Worm (Caenorhabditis elegans) whole organism, L1 larva: ENCODE measurements around the gene ZK1127.12.
"Not testable (repeated sequence)": the region's sequence is repeated elsewhere in the genome, so short reads cannot be mapped to it uniquely, and the experiment has no call there.

Experiments
- C16A3.4 ChIP-seq: fragments of 150-350 bp; optimal IDR thresholded peaks from 2 replicates; lab custom pipeline; 2014; ENCODE audit warnings: missing biosample characterization, missing genetic modification characterization
- C34B4.2 ChIP-seq: sonication (generic microtip); optimal IDR thresholded peaks from 2 replicates; lab custom pipeline; 2017; ENCODE audit warnings: mild to moderate bottlenecking, missing genetic modification characterization, missing compliant biosample characterization
- F16B12.6 ChIP-seq: fragments of 150-350 bp; optimal IDR thresholded peaks from 2 replicates; lab custom pipeline; 2014; ENCODE audit warnings: missing biosample characterization, missing genetic modification characterization
- Y116A8C.19 ChIP-seq: sonication (generic microtip); optimal IDR thresholded peaks from 2 replicates; lab custom pipeline; 2016; ENCODE audit warnings: missing compliant biosample characterization, missing genetic modification characterization, borderline replicate concordance
- aly-2 ChIP-seq: fragments of 150-350 bp; optimal IDR thresholded peaks from 2 replicates; lab custom pipeline; 2014; ENCODE audit warnings: missing biosample characterization, missing genetic modification characterization
- ama-1 ChIP-seq: fragments of 150-350 bp; optimal IDR thresholded peaks from 2 replicates; lab custom pipeline; 2014
- blmp-1 ChIP-seq: fragments of 150-350 bp; optimal IDR thresholded peaks from 2 replicates; lab custom pipeline; 2014; ENCODE audit warnings: missing biosample characterization, missing genetic modification characterization
- ceh-8 ChIP-seq: fragments of 200-800 bp; sonication (Bioruptor generic); optimal IDR thresholded peaks from 2 replicates; lab custom pipeline; 2018; ENCODE audit warnings: mild to moderate bottlenecking, missing genetic modification characterization, moderate library complexity, missing compliant biosample characterization
- dpl-1 ChIP-seq, 3 experiments: fragments of 150-350 bp in 2 of 3; sonication (generic microtip) in 1 of 3; optimal IDR thresholded peaks; 2 replicates each; lab custom pipeline; 2014 to 2017; ENCODE audit warnings: missing biosample characterization in 3 of 3, missing genetic modification characterization in 3 of 3, missing genetic modification reagents in 3 of 3
- dsc-1 ChIP-seq: sonication (generic microtip); optimal IDR thresholded peaks from 2 replicates; lab custom pipeline; 2016; ENCODE audit warnings: mild to moderate bottlenecking, missing genetic modification characterization, missing compliant biosample characterization
- efl-1 ChIP-seq, 4 experiments: fragments of 150-350 bp; optimal IDR thresholded peaks in 3 of 4; peaks in 1 of 4; 1 replicate in 1 of 4; 2 replicates in 3 of 4; lab custom pipeline; 2014; ENCODE audit warnings: missing biosample characterization in 2 of 4, missing genetic modification characterization in 2 of 4, missing genetic modification reagents in 2 of 4
- egl-13 ChIP-seq: sonication (generic microtip); optimal IDR thresholded peaks from 2 replicates; lab custom pipeline; 2016; ENCODE audit warnings: missing genotype, missing genetic modification reagents, missing genetic modification characterization, missing compliant biosample characterization
- egl-27 ChIP-seq, 2 experiments: fragments of 150-350 bp in 1 of 2; sonication (generic microtip); optimal IDR thresholded peaks; 3 replicates each; lab custom pipeline; 2017 to 2018; ENCODE audit warnings: missing biosample characterization in 2 of 2, missing genetic modification characterization in 2 of 2, missing genetic modification reagents in 2 of 2
- elt-3 ChIP-seq, 6 experiments: fragments of 150-350 bp in 1 of 6; sonication (generic microtip); optimal IDR thresholded peaks; 2 replicates each; lab custom pipeline; 2017 to 2018; ENCODE audit warnings: missing biosample characterization in 6 of 6, missing genetic modification characterization in 6 of 6, inconsistent platforms in 1 of 6
- ets-5 ChIP-seq: fragments of 200-800 bp; sonication (Bioruptor generic); IDR thresholded peaks from 2 replicates; pipeline ENCODE4 v1.3.6; 2022; ENCODE audit warnings: missing genetic modification characterization, missing compliant biosample characterization
- fkh-10 ChIP-seq: sonication (generic microtip); optimal IDR thresholded peaks from 2 replicates; lab custom pipeline; 2017; ENCODE audit warnings: missing biosample characterization, missing genetic modification reagents, missing genetic modification characterization
- fkh-4 ChIP-seq: sonication (generic microtip); optimal IDR thresholded peaks from 2 replicates; lab custom pipeline; 2016; ENCODE audit warnings: missing compliant biosample characterization, missing genetic modification characterization, borderline replicate concordance
- fos-1 ChIP-seq: fragments of 150-350 bp; optimal IDR thresholded peaks from 2 replicates; lab custom pipeline; 2014; ENCODE audit warnings: missing biosample characterization, missing genetic modification characterization
- grh-1 ChIP-seq: fragments of 200-800 bp; sonication (Bioruptor generic); IDR thresholded peaks from 2 replicates; pipeline ENCODE4 v1.3.6; 2022; ENCODE audit warnings: missing genetic modification reagents, missing genetic modification characterization, missing compliant biosample characterization
- hlh-17 ChIP-seq: fragments of 200-800 bp; sonication (Bioruptor generic); optimal IDR thresholded peaks from 2 replicates; lab custom pipeline; 2018; ENCODE audit warnings: missing genetic modification characterization, mild to moderate bottlenecking, missing compliant biosample characterization, moderate library complexity, borderline replicate concordance
- hlh-4 ChIP-seq: sonication (generic microtip); optimal IDR thresholded peaks from 2 replicates; lab custom pipeline; 2016; ENCODE audit warnings: mild to moderate bottlenecking, missing genetic modification characterization, missing compliant biosample characterization
- jun-1 ChIP-seq: fragments of 150-350 bp; optimal IDR thresholded peaks from 2 replicates; lab custom pipeline; 2014; ENCODE audit warnings: missing biosample characterization, missing genetic modification reagents, missing genetic modification characterization
- lin-15B ChIP-seq: fragments of 150-350 bp; sonication (generic microtip); optimal IDR thresholded peaks from 3 replicates; lab custom pipeline; 2014; ENCODE audit warnings: missing biosample characterization, missing genetic modification characterization
- lin-35 ChIP-seq, 2 experiments: fragments of 150-350 bp; optimal IDR thresholded peaks; 2 replicates each; lab custom pipeline; 2014; ENCODE audit warnings: missing biosample characterization in 2 of 2, missing genetic modification characterization in 2 of 2, missing genetic modification reagents in 2 of 2
- lin-39 ChIP-seq: fragments of 150-350 bp; optimal IDR thresholded peaks from 2 replicates; lab custom pipeline; 2014; ENCODE audit warnings: missing biosample characterization, missing genetic modification reagents, missing genetic modification characterization
- lsy-2 ChIP-seq, 2 experiments: fragments of 150-350 bp; optimal IDR thresholded peaks; 2 replicates each; lab custom pipeline; 2014; ENCODE audit warnings: missing biosample characterization in 2 of 2, missing genetic modification characterization in 2 of 2
- mdl-1 ChIP-seq, 2 experiments: fragments of 150-350 bp; optimal IDR thresholded peaks; 2 replicates each; lab custom pipeline; 2014 to 2017; ENCODE audit warnings: missing biosample characterization in 2 of 2, missing genetic modification characterization in 2 of 2, inconsistent platforms in 1 of 2
- mef-2 ChIP-seq: fragments of 150-350 bp; optimal IDR thresholded peaks from 2 replicates; lab custom pipeline; 2014; ENCODE audit warnings: missing biosample characterization, missing genetic modification characterization
- mep-1 ChIP-seq: fragments of 150-350 bp; optimal IDR thresholded peaks from 2 replicates; lab custom pipeline; 2014; ENCODE audit warnings: missing biosample characterization, missing genetic modification characterization
- nhr-19 ChIP-seq: fragments of 200-800 bp; sonication (Bioruptor generic); conservative IDR thresholded peaks from 2 replicates; pipeline ENCODE4 v1.3.6; 2022; ENCODE audit warnings: missing genetic modification characterization, missing compliant biosample characterization
- nhr-20 ChIP-seq: sonication (generic microtip); optimal IDR thresholded peaks from 2 replicates; lab custom pipeline; 2016; ENCODE audit warnings: mild to moderate bottlenecking, missing genetic modification characterization, missing compliant biosample characterization
- nhr-47 ChIP-seq: sonication (generic microtip); optimal IDR thresholded peaks from 2 replicates; lab custom pipeline; 2016; ENCODE audit warnings: mild to moderate bottlenecking, missing genetic modification characterization, moderate library complexity, missing compliant biosample characterization
- nhr-76 ChIP-seq: sonication (generic microtip); optimal IDR thresholded peaks from 2 replicates; lab custom pipeline; 2017; ENCODE audit warnings: missing biosample characterization, missing genetic modification characterization
- nhr-77 ChIP-seq: fragments of 150-350 bp; optimal IDR thresholded peaks from 2 replicates; lab custom pipeline; 2014; ENCODE audit warnings: missing biosample characterization, missing genetic modification characterization
- nhr-84 ChIP-seq: sonication (generic microtip); optimal IDR thresholded peaks from 2 replicates; lab custom pipeline; 2017; ENCODE audit warnings: missing biosample characterization, missing genetic modification characterization
- nhr-85 ChIP-seq: sonication (generic microtip); peaks from one replicate; lab custom pipeline; 2016; ENCODE audit warnings: missing genetic modification characterization, inconsistent platforms, missing compliant biosample characterization
- pag-3 ChIP-seq: sonication (generic microtip); optimal IDR thresholded peaks from 2 replicates; lab custom pipeline; 2017; ENCODE audit warnings: missing genetic modification characterization, mild to moderate bottlenecking, missing compliant biosample characterization, antibody characterized with exemption, borderline replicate concordance; ENCODE audit not compliant: insufficient read depth
- pax-3 ChIP-seq: fragments of 200-800 bp; sonication (Bioruptor generic); optimal IDR thresholded peaks from 2 replicates; lab custom pipeline; 2018; ENCODE audit warnings: mild to moderate bottlenecking, missing genetic modification characterization, moderate library complexity, missing compliant biosample characterization
- rnt-1 ChIP-seq: sonication (generic microtip); optimal IDR thresholded peaks from 2 replicates; lab custom pipeline; 2016; ENCODE audit warnings: mild to moderate bottlenecking, missing genetic modification characterization, moderate library complexity, missing compliant biosample characterization
- skn-1 ChIP-seq: fragments of 150-350 bp; optimal IDR thresholded peaks from 2 replicates; lab custom pipeline; 2014; ENCODE audit warnings: missing biosample characterization, missing genetic modification characterization
- snpc-4 ChIP-seq: fragments of 150-350 bp; optimal IDR thresholded peaks from 2 replicates; lab custom pipeline; 2014; ENCODE audit warnings: missing biosample characterization, missing genetic modification characterization
- snu-23 ChIP-seq: sonication (generic microtip); optimal IDR thresholded peaks from 2 replicates; lab custom pipeline; 2016; ENCODE audit warnings: missing genetic modification characterization, missing compliant biosample characterization
- sox-4 ChIP-seq: sonication (generic microtip); optimal IDR thresholded peaks from 2 replicates; lab custom pipeline; 2016; ENCODE audit warnings: missing genetic modification characterization, missing compliant biosample characterization
- sptf-1 ChIP-seq: fragments of 150-350 bp; optimal IDR thresholded peaks from 2 replicates; lab custom pipeline; 2014; ENCODE audit warnings: missing biosample characterization, missing genetic modification characterization
- swsn-7 ChIP-seq: sonication (generic microtip); optimal IDR thresholded peaks from 2 replicates; lab custom pipeline; 2016; ENCODE audit warnings: missing genetic modification characterization, missing compliant biosample characterization
- unc-30 ChIP-seq: sonication (generic microtip); optimal IDR thresholded peaks from 2 replicates; lab custom pipeline; 2017; ENCODE audit warnings: missing biosample characterization, missing genetic modification characterization
- unc-86 ChIP-seq: sonication (generic microtip); optimal IDR thresholded peaks from 2 replicates; lab custom pipeline; 2016; ENCODE audit warnings: missing genetic modification characterization, missing compliant biosample characterization
- unc-98 ChIP-seq: fragments of 200-800 bp; sonication (Bioruptor generic); IDR thresholded peaks from 2 replicates; pipeline ENCODE4 v1.3.6; 2022; ENCODE audit warnings: missing genetic modification characterization, missing compliant biosample characterization
- xbp-1 ChIP-seq: sonication (generic microtip); optimal IDR thresholded peaks from 2 replicates; lab custom pipeline; 2016; ENCODE audit warnings: missing genetic modification characterization, missing compliant biosample characterization
- zag-1 ChIP-seq: fragments of 150-350 bp; optimal IDR thresholded peaks from 2 replicates; lab custom pipeline; 2014; ENCODE audit warnings: missing biosample characterization, missing genetic modification characterization
- zip-4 ChIP-seq: fragments of 200-800 bp; sonication (Bioruptor generic); optimal IDR thresholded peaks from 2 replicates; lab custom pipeline; 2018; ENCODE audit warnings: mild to moderate bottlenecking, missing genetic modification characterization, moderate library complexity, missing compliant biosample characterization

ZK1127.12 gene

ce11 chrII:7084021-7084420 is 32.1 kb downstream of the ZK1127.12 start, which contains the start of the genes T02G5.14 and T02G5.15:
T02G5.14 (plus strand) TSS chrII:7084321.
T02G5.15 (plus strand) TSS chrII:7084321.
- not testable (repeated sequence) for TF ChIP-seq xbp-1, nhr-47, C16A3.4 (tag; lab: Kevin White, UChicago)

- no peak for TF ChIP-seq unc-98 (GFP tag; lab: Robert Waterston, UW)
- TF ChIP-seq hlh-4 (tag; lab: Kevin White, UChicago), result no peak
- TF ChIP-seq dpl-1 (GFP tag; optimal IDR thresholded peaks at IDR 0.05; lab: Kevin White, UChicago), result peak in 1 of 3 experiments; percentile 13
- TF ChIP-seq hlh-17 (GFP tag; lab: Kevin White, UChicago), result no peak
- TF ChIP-seq swsn-7 (tag; lab: Kevin White, UChicago), result peak; percentile 47
- no peak for TF ChIP-seq skn-1 (tag; lab: Kevin White, UChicago)
- TF ChIP-seq lsy-2 (tag; optimal IDR thresholded peaks at IDR 0.05; lab: Kevin White, UChicago), result peak; percentile 26 to 54
- no peak for TF ChIP-seq F16B12.6 (tag; lab: Kevin White, UChicago)
- peak; percentile 42 for TF ChIP-seq mep-1 (tag; lab: Kevin White, UChicago)
- no peak for TF ChIP-seq zag-1 (tag; lab: Kevin White, UChicago)
- TF ChIP-seq snu-23 (GFP tag; lab: Kevin White, UChicago), result peak; percentile 73
- TF ChIP-seq mdl-1 (tag; optimal IDR thresholded peaks at IDR 0.05; lab: Kevin White, UChicago), result peak in 1 of 2 experiments; percentile 38
- no peak for TF ChIP-seq lin-15B (tag; lab: Kevin White, UChicago)
- no peak for TF ChIP-seq unc-30 (tag; lab: Kevin White, UChicago)
- TF ChIP-seq sptf-1 (tag; lab: Kevin White, UChicago), result no peak
- peak; percentile 39 for TF ChIP-seq nhr-47 (tag; lab: Kevin White, UChicago)
- TF ChIP-seq jun-1 (tag; lab: Kevin White, UChicago), result no peak
- TF ChIP-seq nhr-77 (tag; lab: Kevin White, UChicago), result no peak
- no peak for TF ChIP-seq lin-39 (tag; lab: Kevin White, UChicago)
- TF ChIP-seq pax-3, result peak; percentile 24
- TF ChIP-seq nhr-76 (tag; lab: Kevin White, UChicago), result no peak
- TF ChIP-seq nhr-85 (tag; lab: Kevin White, UChicago), result peak; percentile 98
- TF ChIP-seq ceh-8 (GFP tag; lab: Kevin White, UChicago), result no peak
- TF ChIP-seq nhr-84 (tag; lab: Kevin White, UChicago), result no peak
- TF ChIP-seq snpc-4 (tag; lab: Kevin White, UChicago), result no peak
- no peak for TF ChIP-seq fkh-10 (GFP tag; lab: Kevin White, UChicago)
- TF ChIP-seq pag-3 (tag; lab: Kevin White, UChicago), result no peak
- TF ChIP-seq Y116A8C.19 (tag; lab: Kevin White, UChicago), result no peak
- TF ChIP-seq mef-2 (tag; lab: Kevin White, UChicago), result no peak
- peak in 1 of 2 experiments; percentile 51 for TF ChIP-seq lin-35 (GFP tag; optimal IDR thresholded peaks at IDR 0.05; lab: Kevin White, UChicago)
- TF ChIP-seq zip-4, result no peak
- TF ChIP-seq unc-86 (tag; lab: Kevin White, UChicago), result no peak
- no peak for TF ChIP-seq ama-1 (lab: Kevin White, UChicago)
- no peak for TF ChIP-seq aly-2 (tag; lab: Kevin White, UChicago)
- TF ChIP-seq egl-27 (tag; optimal IDR thresholded peaks at IDR 0.05; lab: Kevin White, UChicago), result no peak
- no peak for TF ChIP-seq fos-1
- peak; percentile 6 for TF ChIP-seq dsc-1
- TF ChIP-seq efl-1 (optimal IDR thresholded peaks at IDR 0.05; lab: Kevin White, UChicago), result peak; percentile 44
- no peak for TF ChIP-seq efl-1 (GFP tag; optimal IDR thresholded peaks at IDR 0.05 in 1 of 2; lab: Kevin White, UChicago)
- no peak for TF ChIP-seq C34B4.2 (tag; lab: Kevin White, UChicago)
- TF ChIP-seq blmp-1 (tag; lab: Kevin White, UChicago), result peak; percentile 12
- no peak for TF ChIP-seq fkh-4 (tag; lab: Kevin White, UChicago)
- TF ChIP-seq elt-3 (tag; optimal IDR thresholded peaks at IDR 0.05; lab: Kevin White, UChicago), result peak in 1 of 6 experiments; percentile 44
- TF ChIP-seq ets-5 (GFP tag; lab: Robert Waterston, UW), result no peak
- TF ChIP-seq grh-1 (GFP tag; lab: Robert Waterston, UW), result peak; percentile 96
- TF ChIP-seq rnt-1, result peak; percentile 12
- no peak for TF ChIP-seq egl-13 (tag; lab: Kevin White, UChicago)
- peak; percentile 55 for TF ChIP-seq nhr-19 (GFP tag; lab: Robert Waterston, UW)
- no peak for TF ChIP-seq sox-4 (tag; lab: Kevin White, UChicago)
- TF ChIP-seq nhr-20 (tag; lab: Kevin White, UChicago), result peak; percentile 83
These were observed 38.2 kb downstream of the ZK1127.12 start for ce11 chrII:7090085-7090484.
